Fruit fly (Drosophila melanogaster): ENCODE data around the gene Sod1.

Gene Sod1

DNA sequence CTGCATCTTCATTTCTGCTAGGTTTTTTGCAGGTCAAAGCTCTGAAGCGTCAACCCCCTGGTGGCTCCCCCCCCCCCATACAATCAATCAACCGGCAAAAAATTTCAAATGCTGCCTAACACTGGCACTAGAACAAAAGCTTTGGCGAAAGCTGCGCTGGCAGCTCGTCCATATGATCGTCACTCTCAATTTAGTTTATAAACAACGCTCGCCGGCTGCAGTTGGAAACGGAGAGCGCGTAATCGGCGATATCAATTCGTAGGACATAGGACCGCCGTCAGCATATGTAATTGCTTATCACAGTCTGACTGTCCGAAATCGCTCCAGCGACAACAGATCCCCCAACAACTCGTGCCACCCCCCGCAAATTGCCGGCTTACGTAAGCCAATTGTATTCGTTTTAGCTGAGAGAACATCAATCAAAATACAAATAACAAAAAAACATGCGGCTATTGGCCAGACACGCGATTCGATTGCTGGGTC lies 43.1 kb downstream of the Sod1 start, which contains the start of gene Mocs1 (continued):
- no peak for TF ChIP-seq CG12744 (GFP tag; optimal IDR thresholded peaks at IDR 0.05)
- no peak for TF ChIP-seq CG12659 (GFP tag; optimal IDR thresholded peaks at IDR 0.05)
- no peak for TF ChIP-seq Usf (GFP tag; optimal IDR thresholded peaks at IDR 0.05)
- no peak for TF ChIP-seq pan (optimal IDR thresholded peaks at IDR 0.05)
- peak in 1 of 2 experiments; percentile 14 for TF ChIP-seq pan (GFP tag; optimal IDR thresholded peaks at IDR 0.05 in 1 of 2, IDR thresholded peaks at IDR 0.05 in 1 of 2)
- TF ChIP-seq pros (GFP tag; optimal IDR thresholded peaks at IDR 0.05): no peak
- no peak for TF ChIP-seq CG16863 (GFP tag; optimal IDR thresholded peaks at IDR 0.05)
- no peak for TF ChIP-seq hb (GFP tag; IDR thresholded peaks at IDR 0.05; ENCODE audit: partially characterized antibody)
- TF ChIP-seq kni (GFP tag; optimal IDR thresholded peaks at IDR 0.05): no peak
- TF ChIP-seq Hr51 (GFP tag; optimal IDR thresholded peaks at IDR 0.05): no peak
- TF ChIP-seq stc (GFP tag; IDR thresholded peaks at IDR 0.05): no peak
- TF ChIP-seq CG17912 (GFP tag; optimal IDR thresholded peaks at IDR 0.05): no peak
- no peak for TF ChIP-seq CG14667 (GFP tag; IDR thresholded peaks at IDR 0.05)
- TF ChIP-seq slp2 (GFP tag; optimal IDR thresholded peaks at IDR 0.05): no peak
- no peak for TF ChIP-seq CG15479 (GFP tag; optimal IDR thresholded peaks at IDR 0.05)
- TF ChIP-seq ci (GFP tag; IDR thresholded peaks at IDR 0.05): 0 out of 3 replicates have a peak, but pooled peaks have one; percentile 28
- peak in 1 of 2 experiments; percentile 98 for TF ChIP-seq Hr78 (GFP tag; optimal IDR thresholded peaks at IDR 0.05)
- TF ChIP-seq p53 (GFP tag; optimal IDR thresholded peaks at IDR 0.05): no peak
- no peak for TF ChIP-seq CG33213 (GFP tag; optimal IDR thresholded peaks at IDR 0.05)
- TF ChIP-seq chm (GFP tag; IDR thresholded peaks at IDR 0.05): peak; percentile 28; the same call in 1 of the 2 replicates
- TF ChIP-seq CG11398 (GFP tag; optimal IDR thresholded peaks at IDR 0.05): no peak
- no peak for TF ChIP-seq fd64A (GFP tag; optimal IDR thresholded peaks at IDR 0.05)
- peak; percentile 96 for TF ChIP-seq crol (GFP tag; IDR thresholded peaks at IDR 0.05)
- TF ChIP-seq Sry-δ (GFP tag; optimal IDR thresholded peaks at IDR 0.05): no peak
- no peak for TF ChIP-seq CG18619 (GFP tag; optimal IDR thresholded peaks at IDR 0.05)
- TF ChIP-seq PHDP (tag; optimal IDR thresholded peaks at IDR 0.05): peak; percentile 2
- no peak for TF ChIP-seq ken (GFP tag; IDR thresholded peaks at IDR 0.05)
- peak; percentile 30; the same call in 1 of the 2 replicates for TF ChIP-seq CG17328 (GFP tag; IDR thresholded peaks at IDR 0.05)
- no peak for TF ChIP-seq grn (GFP tag; optimal IDR thresholded peaks at IDR 0.05)
- TF ChIP-seq CG6765 (GFP tag; optimal IDR thresholded peaks at IDR 0.05): no peak
- TF ChIP-seq CG6791 (GFP tag; IDR thresholded peaks at IDR 0.05; ENCODE audit: partially characterized antibody): no peak
- peak; percentile 60; the same call in 1 of the 2 replicates for TF ChIP-seq rib (GFP tag; IDR thresholded peaks at IDR 0.05)
- TF ChIP-seq CG11085 (GFP tag; IDR thresholded peaks at IDR 0.05): peak; percentile 20; the same call in 1 of the 2 replicates
- TF ChIP-seq tll (GFP tag; optimal IDR thresholded peaks at IDR 0.05): no peak
- no peak for TF ChIP-seq lola (GFP tag; optimal IDR thresholded peaks at IDR 0.05)
- TF ChIP-seq z (GFP tag; IDR thresholded peaks at IDR 0.05): no peak
- no peak for TF ChIP-seq Ssrp (tag; optimal IDR thresholded peaks at IDR 0.05)

DNA sequence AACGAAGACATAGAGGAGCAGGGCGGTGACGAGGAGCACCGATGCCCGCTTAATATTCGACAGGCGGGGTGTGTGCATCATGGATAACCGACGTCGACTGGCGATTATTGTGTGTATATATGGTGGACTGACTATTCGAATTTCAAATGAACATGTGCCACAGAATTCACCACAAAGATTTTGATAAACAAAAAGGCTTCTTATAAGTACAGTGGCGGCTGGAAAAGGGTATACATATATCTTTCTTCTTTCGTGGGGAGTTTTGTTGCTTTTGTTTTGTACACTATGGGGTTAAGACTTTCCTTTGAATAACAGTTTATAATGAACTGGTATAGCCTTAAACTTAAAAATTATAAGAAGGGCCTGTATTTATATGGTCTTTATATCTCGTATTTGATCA lies 43.8 kb downstream of the Sod1 start, which contains the start of gene CG6310:
CG6310 (minus strand) TSS at position 101 of the 400 bp plus-strand sequence.
- TF ChIP-seq MTF-1 (GFP tag; optimal IDR thresholded peaks at IDR 0.05; ENCODE audit: borderline replicate concordance): no peak
- no peak for TF ChIP-seq CG8944 (GFP tag; optimal IDR thresholded peaks at IDR 0.05)
- TF ChIP-seq CG1647 (GFP tag; optimal IDR thresholded peaks at IDR 0.05): no peak
- TF ChIP-seq zf30C (GFP tag; optimal IDR thresholded peaks at IDR 0.05): no peak
- TF ChIP-seq Gug (GFP tag; IDR thresholded peaks at IDR 0.05): no peak
- peak; percentile 45 for TF ChIP-seq Med (GFP tag)
- TF ChIP-seq Ptx1 (GFP tag; IDR thresholded peaks at IDR 0.05): no peak
- no peak for TF ChIP-seq CTCF (GFP tag; optimal IDR thresholded peaks at IDR 0.05)
- no peak for TF ChIP-seq Blimp-1 (GFP tag; optimal IDR thresholded peaks at IDR 0.05)
- no peak for TF ChIP-seq CG4328 (GFP tag; optimal IDR thresholded peaks at IDR 0.05)
- no peak for TF ChIP-seq CG10543 (GFP tag; optimal IDR thresholded peaks at IDR 0.05)
- no peak for TF ChIP-seq pfk (GFP tag; optimal IDR thresholded peaks at IDR 0.05)
- no peak for TF ChIP-seq Bgb (GFP tag; IDR thresholded peaks at IDR 0.05; ENCODE audit: partially characterized antibody)
- TF ChIP-seq CG11696 (GFP tag; IDR thresholded peaks at IDR 0.05): no peak
- TF ChIP-seq gsb-n (tag; optimal IDR thresholded peaks at IDR 0.05): no peak
- 0 out of 2 replicates have a peak, but pooled peaks have one; percentile 20 for TF ChIP-seq Atf6 (GFP tag; IDR thresholded peaks at IDR 0.05)

All from whole organism, embryonic.